Fruit fly (Drosophila melanogaster) whole organism, embryonic: ENCODE measurements around the gene LanB2.

Experiments
- Adf1 ChIP-seq: fragments of 200-800 bp; sonication (Bioruptor generic); IDR thresholded peaks from 2 replicates; pipeline ENCODE4 v1.3.6; 2022; ENCODE audit warnings: missing biosample characterization, missing genetic modification characterization
- Atf-2 ChIP-seq: fragments of 200-800 bp; sonication (Bioruptor generic); optimal IDR thresholded peaks from 2 replicates; lab custom pipeline; 2016; ENCODE audit warnings: missing biosample characterization, missing genetic modification characterization
- Atf3 ChIP-seq: fragments of 200-800 bp; sonication (Bioruptor generic); optimal IDR thresholded peaks from 3 replicates; lab custom pipeline; 2016; ENCODE audit warnings: missing biosample characterization, missing genetic modification characterization
- B-H2 ChIP-seq: fragments of 200-800 bp; sonication (Bioruptor generic); optimal IDR thresholded peaks from 2 replicates; lab custom pipeline; 2018; ENCODE audit warnings: missing biosample characterization, mild to moderate bottlenecking, missing genetic modification characterization
- CG10543 ChIP-seq: fragments of 200-800 bp; sonication (Bioruptor generic); optimal IDR thresholded peaks from 3 replicates; lab custom pipeline; 2017; ENCODE audit warnings: missing biosample characterization, mild to moderate bottlenecking, missing genetic modification characterization, moderate library complexity
- CG14441 ChIP-seq: fragments of 200-800 bp; sonication (Bioruptor generic); IDR thresholded peaks from 2 replicates; pipeline ENCODE4 v1.3.6; 2022; ENCODE audit warnings: missing biosample characterization, missing genetic modification characterization
- CG16815 ChIP-seq: fragments of 200-800 bp; sonication (Bioruptor generic); optimal IDR thresholded peaks from 3 replicates; lab custom pipeline; 2017; ENCODE audit warnings: missing biosample characterization, mild to moderate bottlenecking, missing genetic modification characterization
- CG18011 ChIP-seq: fragments of 200-800 bp; sonication (Bioruptor generic); optimal IDR thresholded peaks from 2 replicates; lab custom pipeline; 2017; ENCODE audit warnings: missing biosample characterization, missing genetic modification characterization, mild to moderate bottlenecking, moderate library complexity, missing genotype
- CG18764 ChIP-seq: fragments of 200-800 bp; sonication (Bioruptor generic); optimal IDR thresholded peaks from 3 replicates; lab custom pipeline; 2016; ENCODE audit warnings: missing biosample characterization, missing genetic modification characterization
- CG2875 ChIP-seq: fragments of 200-800 bp; sonication (Bioruptor generic); optimal IDR thresholded peaks from 2 replicates; lab custom pipeline; 2017; ENCODE audit warnings: missing biosample characterization, mild to moderate bottlenecking, missing genetic modification characterization, missing genetic modification reagents
- CG31224 ChIP-seq: fragments of 200-800 bp; sonication (Bioruptor generic); IDR thresholded peaks from 2 replicates; pipeline ENCODE4 v1.3.6; 2022; ENCODE audit warnings: missing biosample characterization, missing genetic modification characterization
- CG34422 ChIP-seq: fragments of 200-800 bp; sonication (Bioruptor generic); IDR thresholded peaks from 3 replicates; pipeline ENCODE4 v1.3.6; 2022; ENCODE audit warnings: missing biosample characterization, missing genetic modification characterization
- CG4404 ChIP-seq: fragments of 200-800 bp; sonication (Bioruptor generic); IDR thresholded peaks from 2 replicates; pipeline ENCODE4 v1.3.6; 2022; ENCODE audit warnings: missing biosample characterization, missing genetic modification characterization
- CG7357 ChIP-seq: fragments of 200-800 bp; sonication (Bioruptor generic); IDR thresholded peaks from 3 replicates; pipeline ENCODE4 v1.3.6; 2022; ENCODE audit warnings: missing biosample characterization, missing genetic modification characterization
- CG9437 ChIP-seq: fragments of 200-800 bp; sonication (Bioruptor generic); optimal IDR thresholded peaks from 2 replicates; lab custom pipeline; 2018; ENCODE audit warnings: missing biosample characterization, mild to moderate bottlenecking, missing genetic modification characterization
- CG9727 ChIP-seq: fragments of 200-800 bp; sonication (Bioruptor generic); optimal IDR thresholded peaks from 3 replicates; lab custom pipeline; 2017; ENCODE audit warnings: missing biosample characterization, mild to moderate bottlenecking, missing genetic modification characterization
- CHES-1-like ChIP-seq: fragments of 200-800 bp; sonication (Bioruptor generic); optimal IDR thresholded peaks from 2 replicates; lab custom pipeline; 2016; ENCODE audit warnings: missing biosample characterization, missing genetic modification characterization
- CTCF ChIP-seq: fragments of 200-800 bp; sonication (Bioruptor generic); optimal IDR thresholded peaks from 2 replicates; lab custom pipeline; 2017; ENCODE audit warnings: missing biosample characterization, mild to moderate bottlenecking, missing genetic modification characterization, moderate library complexity
- Dad ChIP-seq: fragments of 200-800 bp; sonication (Bioruptor generic); optimal IDR thresholded peaks from 3 replicates; lab custom pipeline; 2016; ENCODE audit warnings: missing biosample characterization, missing genetic modification characterization
- Dfd ChIP-seq, 2 experiments: fragments of >200 bp; optimal IDR thresholded peaks; 2 replicates each; lab custom pipeline; 2017; ENCODE audit warnings: missing biosample characterization in 2 of 2, missing genetic modification characterization in 2 of 2
- Dref ChIP-seq: fragments of 200-800 bp; sonication (Bioruptor generic); IDR thresholded peaks from 2 replicates; pipeline ENCODE4 v1.3.6; 2022; ENCODE audit warnings: missing biosample characterization, missing genetic modification characterization
- E2f2 ChIP-seq: fragments of 200-800 bp; sonication (Bioruptor generic); IDR thresholded peaks from 2 replicates; pipeline ENCODE4 v1.3.6; 2022; ENCODE audit warnings: missing biosample characterization, missing genetic modification characterization
- Eip74EF ChIP-seq, 2 experiments: fragments of 200-800 bp in 1 of 2; fragments of >200 bp in 1 of 2; sonication (Bioruptor generic) in 1 of 2; optimal IDR thresholded peaks; 2 replicates each; lab custom pipeline; 2017 to 2019; ENCODE audit warnings: missing biosample characterization in 2 of 2, missing genetic modification characterization in 2 of 2, mild to moderate bottlenecking in 1 of 2, moderate library complexity in 1 of 2
- Fer1 ChIP-seq: fragments of 200-800 bp; sonication (Bioruptor generic); optimal IDR thresholded peaks from 2 replicates; lab custom pipeline; 2017; ENCODE audit warnings: missing biosample characterization, mild to moderate bottlenecking, missing genetic modification characterization
- Fer2 ChIP-seq: fragments of 200-800 bp; sonication (Bioruptor generic); optimal IDR thresholded peaks from 2 replicates; lab custom pipeline; 2018; ENCODE audit warnings: missing biosample characterization, mild to moderate bottlenecking, missing genetic modification characterization, moderate library complexity
- Hr78 ChIP-seq, 2 experiments: fragments of 200-800 bp in 1 of 2; fragments of >200 bp in 1 of 2; sonication (Bioruptor generic) in 1 of 2; optimal IDR thresholded peaks; 2 replicates each; lab custom pipeline; 2017 to 2019; ENCODE audit warnings: missing biosample characterization in 2 of 2, missing genetic modification characterization in 2 of 2, mild to moderate bottlenecking in 1 of 2, moderate library complexity in 1 of 2
- Lhr ChIP-seq: fragments of 200-800 bp; sonication (Bioruptor generic); optimal IDR thresholded peaks from 3 replicates; lab custom pipeline; 2017; ENCODE audit warnings: mild to moderate bottlenecking, missing biosample characterization, missing genetic modification reagents, missing genetic modification characterization
- Lpt ChIP-seq: fragments of >200 bp; optimal IDR thresholded peaks from 2 replicates; lab custom pipeline; 2018; ENCODE audit warnings: missing biosample characterization, missing genetic modification characterization
- MESR4 ChIP-seq: fragments of 200-800 bp; sonication (Bioruptor generic); optimal IDR thresholded peaks from 2 replicates; lab custom pipeline; 2018; ENCODE audit warnings: missing biosample characterization, mild to moderate bottlenecking, missing genetic modification characterization, moderate library complexity
- Meics ChIP-seq: fragments of 200-800 bp; sonication (Bioruptor generic); optimal IDR thresholded peaks from 2 replicates; lab custom pipeline; 2017; ENCODE audit warnings: missing biosample characterization, mild to moderate bottlenecking, missing genetic modification characterization
- Oaz ChIP-seq: fragments of 200-800 bp; sonication (Bioruptor generic); IDR thresholded peaks from 2 replicates; pipeline ENCODE4 v1.3.6; 2022; ENCODE audit warnings: missing biosample characterization, missing genetic modification characterization
- Ravus ChIP-seq: fragments of 200-800 bp; sonication (Bioruptor generic); IDR thresholded peaks from 2 replicates; pipeline ENCODE4 v1.3.6; 2022; ENCODE audit warnings: missing biosample characterization, missing genetic modification characterization
- ab ChIP-seq: fragments of 200-800 bp; sonication (Bioruptor generic); optimal IDR thresholded peaks from 2 replicates; lab custom pipeline; 2016; ENCODE audit warnings: missing biosample characterization, missing genetic modification characterization
- al ChIP-seq: fragments of 200-800 bp; sonication (Bioruptor generic); IDR thresholded peaks from 2 replicates; pipeline ENCODE4 v1.3.6; 2022; ENCODE audit warnings: missing biosample characterization, missing genetic modification characterization
- amos ChIP-seq: fragments of 200-800 bp; sonication (Bioruptor generic); IDR thresholded peaks from 2 replicates; pipeline ENCODE4 v1.3.6; 2022; ENCODE audit warnings: missing biosample characterization, missing genetic modification characterization; ENCODE audit not compliant: partially characterized antibody
- cad ChIP-seq: fragments of >200 bp; optimal IDR thresholded peaks from 2 replicates; lab custom pipeline; 2017; ENCODE audit warnings: missing biosample characterization, missing genetic modification characterization
- croc ChIP-seq: fragments of 200-800 bp; sonication (Bioruptor generic); conservative IDR thresholded peaks from 3 replicates; pipeline ENCODE4 v1.3.6; 2022; ENCODE audit warnings: missing biosample characterization, missing genetic modification characterization
- crp ChIP-seq, 2 experiments: fragments of 200-800 bp; sonication (Bioruptor generic); optimal IDR thresholded peaks; 2 replicates in 1 of 2; 3 replicates in 1 of 2; lab custom pipeline; 2017; ENCODE audit warnings: missing biosample characterization in 2 of 2, missing genetic modification characterization in 2 of 2, mild to moderate bottlenecking in 1 of 2, moderate library complexity in 1 of 2
- cwo ChIP-seq: fragments of 200-800 bp; sonication (Bioruptor generic); optimal IDR thresholded peaks from 3 replicates; lab custom pipeline; 2017; ENCODE audit warnings: missing biosample characterization, missing genetic modification characterization, mild to moderate bottlenecking, moderate library complexity, missing genetic modification reagents
- esg ChIP-seq: fragments of 200-800 bp; sonication (Bioruptor generic); conservative IDR thresholded peaks from 2 replicates; pipeline ENCODE4 v1.3.6; 2022; ENCODE audit warnings: missing biosample characterization, missing genetic modification characterization
- ind ChIP-seq: fragments of 200-800 bp; sonication (Bioruptor generic); optimal IDR thresholded peaks from 3 replicates; lab custom pipeline; 2016; ENCODE audit warnings: missing biosample characterization, missing genetic modification characterization
- onecut ChIP-seq: fragments of 200-800 bp; sonication (Bioruptor generic); IDR thresholded peaks from 2 replicates; pipeline ENCODE4 v1.3.6; 2022; ENCODE audit warnings: missing biosample characterization, missing genetic modification characterization
- prd ChIP-seq, 3 experiments: fragments of >200 bp in 2 of 3; fragments of 200-800 bp in 1 of 3; sonication (Bioruptor generic) in 1 of 3; optimal IDR thresholded peaks in 2 of 3; IDR thresholded peaks in 1 of 3; 2 replicates in 2 of 3; 3 replicates in 1 of 3; pipeline versions ENCODE4 v1.3.6 to Lab custom; 2017 to 2022; ENCODE audit warnings: missing biosample characterization in 1 of 3, missing genetic modification characterization in 1 of 3
- schlank ChIP-seq: fragments of 200-800 bp; sonication (Bioruptor generic); optimal IDR thresholded peaks from 2 replicates; lab custom pipeline; 2018; ENCODE audit warnings: missing biosample characterization, mild to moderate bottlenecking, missing genetic modification characterization
- sens-2 ChIP-seq: fragments of 200-800 bp; sonication (Bioruptor generic); IDR thresholded peaks from 2 replicates; pipeline ENCODE4 v1.3.6; 2022; ENCODE audit warnings: missing biosample characterization, missing genetic modification characterization
- shn ChIP-seq: fragments of 200-800 bp; sonication (Bioruptor generic); optimal IDR thresholded peaks from 3 replicates; lab custom pipeline; 2016; ENCODE audit warnings: missing biosample characterization, missing genetic modification characterization
- tll ChIP-seq, 2 experiments: fragments of 200-800 bp in 1 of 2; fragments of >200 bp in 1 of 2; sonication (Bioruptor generic) in 1 of 2; optimal IDR thresholded peaks; 2 replicates each; lab custom pipeline; 2017 to 2019; ENCODE audit warnings: missing biosample characterization in 2 of 2, missing genetic modification characterization in 2 of 2, mild to moderate bottlenecking in 1 of 2, moderate library complexity in 1 of 2
- toy ChIP-seq: fragments of 200-800 bp; sonication (Bioruptor generic); IDR thresholded peaks from 2 replicates; pipeline ENCODE4 v1.3.6; 2022; ENCODE audit warnings: missing biosample characterization, missing genetic modification characterization
- ttk ChIP-seq: fragments of 200-800 bp; sonication (Bioruptor generic); IDR thresholded peaks from 2 replicates; pipeline ENCODE4 v2.1.2; 2022; ENCODE audit warnings: missing biosample characterization, missing genetic modification characterization
- twi ChIP-seq: fragments of 200-800 bp; optimal IDR thresholded peaks from 2 replicates; lab custom pipeline; 2019; ENCODE audit warnings: missing biosample characterization, mild to moderate bottlenecking, missing genetic modification characterization, moderate library complexity

The LanB2 gene

dm6 chr3L:9615443-9616141 lies 878 bp downstream of the LanB2 start (continued):
- no peak for TF ChIP-seq MESR4 (GFP tag; lab: Kevin White, UChicago)
- TF ChIP-seq Ravus (GFP tag; lab: Robert Waterston, UW) = no peak
- no peak for TF ChIP-seq esg (GFP tag; lab: Robert Waterston, UW)
- TF ChIP-seq Fer2 (tag; lab: Kevin White, UChicago) = no peak
- TF ChIP-seq CG18764 (GFP tag; lab: Kevin White, UChicago) = no peak
- TF ChIP-seq Fer1 (GFP tag; lab: Kevin White, UChicago) = no peak
- no peak for TF ChIP-seq tll (GFP tag; optimal IDR thresholded peaks at IDR 0.05; lab: Kevin White, UChicago)
- no peak for TF ChIP-seq Lhr
- no peak for TF ChIP-seq Dfd (GFP tag; optimal IDR thresholded peaks at IDR 0.05; lab: Kevin White, UChicago)
- no peak for TF ChIP-seq Lpt
- no peak for TF ChIP-seq CHES-1-like (GFP tag; lab: Kevin White, UChicago)
- no peak for TF ChIP-seq CG16815 (GFP tag; lab: Kevin White, UChicago)
- TF ChIP-seq crp (GFP tag; optimal IDR thresholded peaks at IDR 0.05; lab: Kevin White, UChicago) = no peak
- TF ChIP-seq CG7357 (GFP tag; lab: Robert Waterston, UW) = no peak
- no peak for TF ChIP-seq ttk (GFP tag; lab: Robert Waterston, UW)
- TF ChIP-seq amos (GFP tag; lab: Robert Waterston, UW) = no peak; the same call in 1 of the 2 replicates
- no peak for TF ChIP-seq Dref (GFP tag; lab: Robert Waterston, UW)
- TF ChIP-seq sens-2 = 0 out of 2 replicates have a peak, but pooled peaks have one; percentile 10
- no peak for TF ChIP-seq schlank
- TF ChIP-seq cad (GFP tag; lab: Kevin White, UChicago) = peak; percentile 20
- TF ChIP-seq croc (GFP tag; lab: Robert Waterston, UW) = no peak
- TF ChIP-seq Atf3 (GFP tag; lab: Kevin White, UChicago) = no peak
- no peak for TF ChIP-seq Oaz
- peak; percentile 38 for TF ChIP-seq CG9727 (GFP tag; lab: Kevin White, UChicago)
- TF ChIP-seq Adf1 (GFP tag; lab: Robert Waterston, UW) = no peak
- TF ChIP-seq ind (GFP tag; lab: Kevin White, UChicago) = no peak
- TF ChIP-seq CG18011 (GFP tag; lab: Kevin White, UChicago) = no peak
- no peak for TF ChIP-seq shn (GFP tag; lab: Kevin White, UChicago)
- no peak for TF ChIP-seq CTCF (GFP tag; lab: Kevin White, UChicago)
- no peak for TF ChIP-seq CG4404 (GFP tag; lab: Robert Waterston, UW)
- no peak for TF ChIP-seq CG31224 (GFP tag; lab: Robert Waterston, UW)
- peak; percentile 31; the same call in 1 of the 3 replicates for TF ChIP-seq CG34422 (GFP tag; lab: Robert Waterston, UW)
- TF ChIP-seq cwo (GFP tag; lab: Kevin White, UChicago) = peak; percentile 11
- no peak for TF ChIP-seq Dad
- TF ChIP-seq toy = no peak
- TF ChIP-seq CG9437 (GFP tag; lab: Kevin White, UChicago) = no peak
- no peak for TF ChIP-seq prd (optimal IDR thresholded peaks at IDR 0.05; lab: Kevin White, UChicago)
- TF ChIP-seq prd (GFP tag; IDR thresholded peaks at IDR 0.05; lab: Robert Waterston, UW) = no peak
- peak; percentile 39 for TF ChIP-seq CG10543 (GFP tag; lab: Kevin White, UChicago)
- TF ChIP-seq CG14441 = no peak
- peak in 1 of 2 experiments; percentile 77 for TF ChIP-seq Hr78 (GFP tag; optimal IDR thresholded peaks at IDR 0.05; lab: Kevin White, UChicago)
- no peak for TF ChIP-seq Eip74EF (GFP tag; optimal IDR thresholded peaks at IDR 0.05; lab: Kevin White, UChicago)
- TF ChIP-seq twi (tag; lab: Kevin White, UChicago) = no peak
- 0 out of 2 replicates have a peak, but pooled peaks have one; percentile 12 for TF ChIP-seq E2f2 (GFP tag; lab: Robert Waterston, UW)
- TF ChIP-seq B-H2 (GFP tag; lab: Kevin White, UChicago) = no peak
- no peak for TF ChIP-seq Meics (GFP tag; lab: Kevin White, UChicago)
- TF ChIP-seq ab (GFP tag; lab: Kevin White, UChicago) = no peak
- no peak for TF ChIP-seq CG2875 (GFP tag; lab: Kevin White, UChicago)
- no peak for TF ChIP-seq onecut (GFP tag; lab: Robert Waterston, UW)
- TF ChIP-seq al (GFP tag; lab: Robert Waterston, UW) = no peak
- no peak for TF ChIP-seq Atf-2 (GFP tag; lab: Kevin White, UChicago)
